Fruit fly (Drosophila melanogaster) whole organism, embryonic: ENCODE results near the gene Elp3.

ENCODE experiments used
- Bgb ChIP-seq: fragments of 200-800 bp; sonication (Bioruptor generic); IDR thresholded peaks from 2 replicates; pipeline ENCODE4 v1.3.6; 2022; ENCODE audit warnings: missing biosample characterization, missing genetic modification characterization; ENCODE audit not compliant: partially characterized antibody
- CG10959 ChIP-seq: fragments of 200-800 bp; sonication (Bioruptor generic); IDR thresholded peaks from 2 replicates; pipeline ENCODE4 v1.3.6; 2022; ENCODE audit warnings: missing biosample characterization, missing genetic modification characterization
- CG11398 ChIP-seq: fragments of 200-800 bp; sonication (Bioruptor generic); optimal IDR thresholded peaks from 2 replicates; lab custom pipeline; 2016; ENCODE audit warnings: missing biosample characterization, missing genetic modification characterization
- CG12299 ChIP-seq: fragments of 200-800 bp; sonication (Bioruptor generic); optimal IDR thresholded peaks from 2 replicates; lab custom pipeline; 2018; ENCODE audit warnings: missing biosample characterization, mild to moderate bottlenecking, missing genetic modification characterization
- CG12659 ChIP-seq: fragments of 200-800 bp; sonication (Bioruptor generic); optimal IDR thresholded peaks from 3 replicates; lab custom pipeline; 2017; ENCODE audit warnings: mild to moderate bottlenecking, missing biosample characterization, missing genetic modification reagents, missing genetic modification characterization
- CG13296 ChIP-seq: fragments of 200-800 bp; sonication (Bioruptor generic); optimal IDR thresholded peaks from 3 replicates; lab custom pipeline; 2018; ENCODE audit warnings: missing biosample characterization, mild to moderate bottlenecking, missing genetic modification characterization
- CG14441 ChIP-seq: fragments of 200-800 bp; sonication (Bioruptor generic); IDR thresholded peaks from 2 replicates; pipeline ENCODE4 v1.3.6; 2022; ENCODE audit warnings: missing biosample characterization, missing genetic modification characterization
- CG1602 ChIP-seq: fragments of 200-800 bp; sonication (Bioruptor generic); optimal IDR thresholded peaks from 3 replicates; lab custom pipeline; 2016; ENCODE audit warnings: missing biosample characterization, missing genetic modification characterization
- CG1603 ChIP-seq: fragments of 200-800 bp; sonication (Bioruptor generic); optimal IDR thresholded peaks from 2 replicates; lab custom pipeline; 2019; ENCODE audit warnings: missing biosample characterization, mild to moderate bottlenecking, missing genetic modification characterization, moderate library complexity
- CG16779 ChIP-seq: fragments of 200-800 bp; sonication (Bioruptor generic); IDR thresholded peaks from 2 replicates; pipeline ENCODE4 v1.3.6; 2022; ENCODE audit warnings: missing biosample characterization, missing genetic modification characterization
- CG16813 ChIP-seq: fragments of 200-800 bp; sonication (Bioruptor generic); IDR thresholded peaks from 3 replicates; pipeline ENCODE4 v1.3.6; 2022; ENCODE audit warnings: missing biosample characterization, missing genetic modification characterization; ENCODE audit not compliant: partially characterized antibody
- CG2120 ChIP-seq: fragments of 200-800 bp; sonication (Bioruptor generic); optimal IDR thresholded peaks from 3 replicates; lab custom pipeline; 2016; ENCODE audit warnings: missing biosample characterization, missing genetic modification characterization
- CG32532 ChIP-seq: fragments of 200-800 bp; sonication (Bioruptor generic); IDR thresholded peaks from 2 replicates; pipeline ENCODE4 v1.3.6; 2022; ENCODE audit warnings: missing biosample characterization, missing genetic modification characterization
- CG3281 ChIP-seq: fragments of 200-800 bp; sonication (Bioruptor generic); optimal IDR thresholded peaks from 3 replicates; lab custom pipeline; 2017; ENCODE audit warnings: missing biosample characterization, mild to moderate bottlenecking, missing genetic modification characterization
- CG7271 ChIP-seq: fragments of 200-800 bp; sonication (Bioruptor generic); optimal IDR thresholded peaks from 2 replicates; lab custom pipeline; 2018; ENCODE audit warnings: missing biosample characterization, mild to moderate bottlenecking, missing genetic modification characterization, moderate library complexity
- CTCF ChIP-seq: fragments of 200-800 bp; sonication (Bioruptor generic); optimal IDR thresholded peaks from 2 replicates; lab custom pipeline; 2017; ENCODE audit warnings: missing biosample characterization, mild to moderate bottlenecking, missing genetic modification characterization, moderate library complexity
- Ets97D ChIP-seq: fragments of 200-800 bp; sonication (Bioruptor generic); optimal IDR thresholded peaks from 3 replicates; lab custom pipeline; 2016; ENCODE audit warnings: missing biosample characterization, missing genetic modification characterization
- H2.0 ChIP-seq: fragments of 200-800 bp; sonication (Bioruptor generic); IDR thresholded peaks from 2 replicates; pipeline ENCODE4 v1.3.6; 2022; ENCODE audit warnings: missing biosample characterization, missing genetic modification characterization
- HLH54F ChIP-seq: fragments of 200-800 bp; sonication (Bioruptor generic); optimal IDR thresholded peaks from 3 replicates; lab custom pipeline; 2016; ENCODE audit warnings: missing biosample characterization, missing genetic modification characterization
- MBD-R2 ChIP-seq: fragments of 200-800 bp; sonication (Bioruptor generic); IDR thresholded peaks from 2 replicates; pipeline ENCODE4 v1.3.6; 2022; ENCODE audit warnings: missing biosample characterization, missing genetic modification characterization
- Med ChIP-seq: fragments of 200-800 bp; sonication (Bioruptor generic); peaks from one replicate; lab custom pipeline; 2016; ENCODE audit warnings: missing biosample characterization, missing genetic modification characterization, mild to moderate bottlenecking, inconsistent platforms, moderate library complexity
- Mrtf ChIP-seq: fragments of 200-800 bp; sonication (Bioruptor generic); IDR thresholded peaks from 3 replicates; pipeline ENCODE4 v1.3.6; 2022; ENCODE audit warnings: missing biosample characterization, missing genetic modification characterization
- Nf-YA ChIP-seq: fragments of 200-800 bp; sonication (Bioruptor generic); IDR thresholded peaks from 2 replicates; pipeline ENCODE4 v1.3.6; 2022; ENCODE audit warnings: missing biosample characterization, missing genetic modification characterization
- Oaz ChIP-seq: fragments of 200-800 bp; sonication (Bioruptor generic); IDR thresholded peaks from 2 replicates; pipeline ENCODE4 v1.3.6; 2022; ENCODE audit warnings: missing biosample characterization, missing genetic modification characterization
- Optix ChIP-seq: fragments of 200-800 bp; sonication (Bioruptor generic); IDR thresholded peaks from 3 replicates; pipeline ENCODE4 v1.3.6; 2022; ENCODE audit warnings: missing biosample characterization, missing genetic modification characterization
- Ptx1 ChIP-seq: fragments of 200-800 bp; sonication (Bioruptor generic); IDR thresholded peaks from 2 replicates; pipeline ENCODE4 v1.3.6; 2022; ENCODE audit warnings: missing biosample characterization, missing genetic modification characterization
- Xbp1 ChIP-seq: fragments of 200-800 bp; sonication (Bioruptor generic); optimal IDR thresholded peaks from 3 replicates; lab custom pipeline; 2016; ENCODE audit warnings: missing biosample characterization, mild to moderate bottlenecking, missing genetic modification characterization
- abd-A ChIP-seq: fragments of 200-800 bp; sonication (Bioruptor generic); optimal IDR thresholded peaks from 3 replicates; lab custom pipeline; 2019; ENCODE audit warnings: missing biosample characterization, mild to moderate bottlenecking, missing genetic modification characterization, moderate library complexity
- ara ChIP-seq: fragments of 200-800 bp; sonication (Bioruptor generic); IDR thresholded peaks from 2 replicates; pipeline ENCODE4 v1.3.6; 2022; ENCODE audit warnings: missing biosample characterization, missing genetic modification characterization
- ase ChIP-seq: fragments of 200-800 bp; sonication (Bioruptor generic); IDR thresholded peaks from 3 replicates; pipeline ENCODE4 v1.3.6; 2022; ENCODE audit warnings: missing biosample characterization, missing genetic modification characterization
- bigmax ChIP-seq: fragments of 200-800 bp; sonication (Bioruptor generic); optimal IDR thresholded peaks from 2 replicates; lab custom pipeline; 2018; ENCODE audit warnings: missing biosample characterization, mild to moderate bottlenecking, missing genetic modification characterization
- cato ChIP-seq: fragments of 200-800 bp; sonication (Bioruptor generic); optimal IDR thresholded peaks from 2 replicates; lab custom pipeline; 2016; ENCODE audit warnings: missing biosample characterization, missing genetic modification characterization, borderline replicate concordance
- chif ChIP-seq, 2 experiments: fragments of 200-800 bp; sonication (Bioruptor generic); optimal IDR thresholded peaks; 3 replicates each; lab custom pipeline; 2016; ENCODE audit warnings: missing biosample characterization in 2 of 2, missing genetic modification characterization in 2 of 2
- chn ChIP-seq: fragments of 200-800 bp; sonication (Bioruptor generic); optimal IDR thresholded peaks from 2 replicates; lab custom pipeline; 2016; ENCODE audit warnings: missing biosample characterization, missing genetic modification characterization
- ci ChIP-seq: fragments of 200-800 bp; sonication (Bioruptor generic); IDR thresholded peaks from 3 replicates; pipeline ENCODE4 v1.3.6; 2022; ENCODE audit warnings: missing biosample characterization, missing genetic modification characterization
- crp ChIP-seq, 2 experiments: fragments of 200-800 bp; sonication (Bioruptor generic); optimal IDR thresholded peaks; 2 replicates in 1 of 2; 3 replicates in 1 of 2; lab custom pipeline; 2017; ENCODE audit warnings: missing biosample characterization in 2 of 2, missing genetic modification characterization in 2 of 2, mild to moderate bottlenecking in 1 of 2, moderate library complexity in 1 of 2
- danr ChIP-seq: fragments of 200-800 bp; sonication (Bioruptor generic); IDR thresholded peaks from 2 replicates; pipeline ENCODE4 v1.3.6; 2022; ENCODE audit warnings: missing biosample characterization, missing genetic modification characterization
- emc ChIP-seq: fragments of 200-800 bp; sonication (Bioruptor generic); optimal IDR thresholded peaks from 2 replicates; lab custom pipeline; 2016; ENCODE audit warnings: missing biosample characterization, missing genetic modification characterization
- ind ChIP-seq: fragments of 200-800 bp; sonication (Bioruptor generic); optimal IDR thresholded peaks from 3 replicates; lab custom pipeline; 2016; ENCODE audit warnings: missing biosample characterization, missing genetic modification characterization
- lmd ChIP-seq: fragments of 200-800 bp; sonication (Bioruptor generic); IDR thresholded peaks from 2 replicates; pipeline ENCODE4 v1.3.6; 2022; ENCODE audit warnings: missing biosample characterization, missing genetic modification characterization
- mam ChIP-seq: fragments of 200-800 bp; sonication (Bioruptor generic); optimal IDR thresholded peaks from 3 replicates; lab custom pipeline; 2016; ENCODE audit warnings: missing biosample characterization, missing genetic modification characterization
- onecut ChIP-seq: fragments of 200-800 bp; sonication (Bioruptor generic); IDR thresholded peaks from 2 replicates; pipeline ENCODE4 v1.3.6; 2022; ENCODE audit warnings: missing biosample characterization, missing genetic modification characterization
- phol ChIP-seq: fragments of 200-800 bp; sonication (Bioruptor generic); optimal IDR thresholded peaks from 3 replicates; lab custom pipeline; 2018; ENCODE audit warnings: missing biosample characterization, mild to moderate bottlenecking, missing genetic modification characterization, moderate library complexity
- pnt ChIP-seq: fragments of 200-800 bp; sonication (Bioruptor generic); optimal IDR thresholded peaks from 3 replicates; lab custom pipeline; 2016; ENCODE audit warnings: missing biosample characterization, missing genetic modification characterization
- psq ChIP-seq: fragments of 200-800 bp; sonication (Bioruptor generic); optimal IDR thresholded peaks from 2 replicates; lab custom pipeline; 2017; ENCODE audit warnings: missing biosample characterization, missing genetic modification characterization
- ro ChIP-seq: fragments of 200-800 bp; sonication (Bioruptor generic); IDR thresholded peaks from 2 replicates; pipeline ENCODE4 v1.3.6; 2022; ENCODE audit warnings: missing biosample characterization, missing genetic modification characterization
- sc ChIP-seq, 3 experiments: fragments of >200 bp in 2 of 3; fragments of 200-800 bp in 1 of 3; sonication (Bioruptor generic) in 1 of 3; optimal IDR thresholded peaks; 2 replicates in 2 of 3; 3 replicates in 1 of 3; lab custom pipeline; 2017; ENCODE audit warnings: mild to moderate bottlenecking in 1 of 3, missing biosample characterization in 1 of 3, missing genetic modification characterization in 1 of 3, missing genetic modification reagents in 1 of 3
- sisA ChIP-seq: fragments of 200-800 bp; sonication (Bioruptor generic); IDR thresholded peaks from 2 replicates; pipeline ENCODE4 v1.3.6; 2022; ENCODE audit warnings: missing biosample characterization, missing genetic modification characterization
- sna ChIP-seq: fragments of 200-800 bp; sonication (Bioruptor generic); IDR thresholded peaks from 2 replicates; pipeline ENCODE4 v1.3.6; 2022; ENCODE audit warnings: missing biosample characterization, missing genetic modification characterization; ENCODE audit not compliant: partially characterized antibody
- ttk ChIP-seq: fragments of 200-800 bp; sonication (Bioruptor generic); IDR thresholded peaks from 2 replicates; pipeline ENCODE4 v2.1.2; 2022; ENCODE audit warnings: missing biosample characterization, missing genetic modification characterization
- vvl ChIP-seq: fragments of 200-800 bp; sonication (Bioruptor generic); IDR thresholded peaks from 2 replicates; pipeline ENCODE4 v1.3.6; 2022; ENCODE audit warnings: missing biosample characterization, missing genetic modification characterization

The Elp3 gene

dm6 chr2L:4417982-4418381, 26.6 kb upstream of the Elp3 start (continued):
- TF ChIP-seq CTCF (GFP tag; lab: Kevin White, UChicago) (peak; percentile 94), CG1603 (peak; percentile 25), MBD-R2 (GFP tag; lab: Robert Waterston, UW) (no peak), onecut (GFP tag; lab: Robert Waterston, UW) (peak; percentile 33; the same call in 1 of the 2 replicates), Xbp1 (GFP tag; lab: Kevin White, UChicago) (peak; percentile 1), vvl (GFP tag; lab: Robert Waterston, UW) (peak; percentile 27; the same call in 1 of the 2 replicates), chif (GFP tag; optimal IDR thresholded peaks at IDR 0.05; lab: Kevin White, UChicago) (no peak), CG12299 (tag; lab: Kevin White, UChicago) (no peak), Bgb (no peak), Nf-YA (GFP tag; lab: Robert Waterston, UW) (0 out of 2 replicates have a peak, but pooled peaks have one; percentile 8), chn (no peak), ro (GFP tag; lab: Robert Waterston, UW) (no peak; the same call in 1 of the 2 replicates), phol (no peak), CG10959 (GFP tag; lab: Robert Waterston, UW) (peak; percentile 34; the same call in 1 of the 2 replicates), psq (GFP tag; lab: Kevin White, UChicago) (no peak), sisA (GFP tag; lab: Robert Waterston, UW) (0 out of 2 replicates have a peak, but pooled peaks have one; percentile 24), H2.0 (GFP tag; lab: Robert Waterston, UW) (0 out of 2 replicates have a peak, but pooled peaks have one; percentile 35), crp (GFP tag; optimal IDR thresholded peaks at IDR 0.05; lab: Kevin White, UChicago) (no peak), CG7271 (tag; lab: Kevin White, UChicago) (no peak), Optix (peak; percentile 32; the same call in 1 of the 3 replicates), Oaz (GFP tag; lab: Robert Waterston, UW) (0 out of 2 replicates have a peak, but pooled peaks have one; percentile 27), abd-A (tag; lab: Kevin White, UChicago) (no peak), CG11398 (GFP tag; lab: Kevin White, UChicago) (no peak), mam (GFP tag; lab: Kevin White, UChicago) (no peak), CG32532 (GFP tag; lab: Robert Waterston, UW) (peak; percentile 45; the same call in 1 of the 2 replicates), bigmax (GFP tag; lab: Kevin White, UChicago) (no peak), CG16779 (GFP tag; lab: Robert Waterston, UW) (no peak), CG13296 (GFP tag; lab: Kevin White, UChicago) (no peak), CG1602 (GFP tag; lab: Kevin White, UChicago) (no peak), sna (GFP tag; lab: Robert Waterston, UW) (no peak), ara (GFP tag; lab: Robert Waterston, UW) (peak; percentile 33; the same call in 1 of the 2 replicates), HLH54F (no peak), ttk (GFP tag; lab: Robert Waterston, UW) (0 out of 2 replicates have a peak, but pooled peaks have one; percentile 38), Ptx1 (GFP tag; lab: Robert Waterston, UW) (peak; percentile 39; the same call in 1 of the 2 replicates), Med (peak; percentile 52), ci (peak; percentile 52; the same call in 1 of the 3 replicates), CG3281 (no peak), CG12659 (GFP tag; lab: Kevin White, UChicago) (no peak), sc (optimal IDR thresholded peaks at IDR 0.05; lab: Kevin White, UChicago) (no peak), sc (GFP tag; optimal IDR thresholded peaks at IDR 0.05; lab: Kevin White, UChicago) (no peak), Mrtf (GFP tag; lab: Robert Waterston, UW) (no peak), danr (no peak), ind (GFP tag; lab: Kevin White, UChicago) (peak; percentile 32), pnt (GFP tag; lab: Kevin White, UChicago) (no peak), CG2120 (GFP tag; lab: Kevin White, UChicago) (no peak), CG14441 (peak; percentile 42; the same call in 1 of the 2 replicates), Ets97D (GFP tag; lab: Kevin White, UChicago) (no peak), CG16813 (GFP tag; lab: Robert Waterston, UW) (no peak), emc (no peak), cato (GFP tag; lab: Kevin White, UChicago) (no peak), lmd (GFP tag; lab: Robert Waterston, UW) (peak; percentile 53), ase (GFP tag; lab: Robert Waterston, UW) (peak; percentile 45; the same call in 1 of the 3 replicates)
